Worm (Caenorhabditis elegans) whole organism, mixed stage, embryonic: ENCODE results near the gene rpl-37.

Experiments
- bed-3 ChIP-seq: fragments of 200-800 bp; sonication (Bioruptor generic); optimal IDR thresholded peaks from 3 replicates; lab custom pipeline; 2018; ENCODE audit warnings: mild to moderate bottlenecking, missing genetic modification characterization, moderate library complexity, missing compliant biosample characterization
- elt-1 ChIP-seq: sonication (generic microtip); optimal IDR thresholded peaks from 2 replicates; lab custom pipeline; 2017; ENCODE audit warnings: missing genetic modification characterization, mild to moderate bottlenecking, missing compliant biosample characterization, antibody characterized with exemption, moderate library complexity, borderline replicate concordance; ENCODE audit not compliant: insufficient read depth
- elt-3 ChIP-seq: fragments of 150-350 bp; optimal IDR thresholded peaks from 2 replicates; lab custom pipeline; 2014; ENCODE audit warnings: missing biosample characterization, missing genetic modification characterization
- lin-13 ChIP-seq: fragments of 150-350 bp; optimal IDR thresholded peaks from 2 replicates; lab custom pipeline; 2014; ENCODE audit warnings: missing biosample characterization, missing genetic modification characterization
- mls-2 ChIP-seq: sonication (generic microtip); optimal IDR thresholded peaks from 2 replicates; lab custom pipeline; 2016; ENCODE audit warnings: mild to moderate bottlenecking, missing genetic modification characterization, moderate library complexity, missing compliant biosample characterization
- nhr-12 ChIP-seq: fragments of 150-350 bp; optimal IDR thresholded peaks from 2 replicates; lab custom pipeline; 2014; ENCODE audit warnings: missing biosample characterization, missing genetic modification characterization
- nhr-237 ChIP-seq: fragments of 150-350 bp; optimal IDR thresholded peaks from 2 replicates; lab custom pipeline; 2014; ENCODE audit warnings: missing biosample characterization, missing genetic modification characterization
- pha-4 ChIP-seq: fragments of 150-350 bp; optimal IDR thresholded peaks from 2 replicates; lab custom pipeline; 2018; ENCODE audit warnings: missing biosample characterization, missing genetic modification reagents, missing genetic modification characterization
- snpc-4 ChIP-seq: fragments of 150-350 bp; optimal IDR thresholded peaks from 2 replicates; lab custom pipeline; 2014; ENCODE audit warnings: missing biosample characterization, missing genetic modification characterization
- sptf-1 ChIP-seq: sonication (generic microtip); optimal IDR thresholded peaks from 2 replicates; lab custom pipeline; 2017; ENCODE audit warnings: mild to moderate bottlenecking, missing genetic modification characterization, moderate library complexity, missing compliant biosample characterization
- unc-120 ChIP-seq: sonication (generic microtip); optimal IDR thresholded peaks from 2 replicates; lab custom pipeline; 2017; ENCODE audit warnings: missing genetic modification characterization, missing compliant biosample characterization; ENCODE audit not compliant: poor library complexity, severe bottlenecking
- unc-62 ChIP-seq: fragments of 150-350 bp; optimal IDR thresholded peaks from 2 replicates; lab custom pipeline; 2014; ENCODE audit warnings: missing biosample characterization, missing genetic modification reagents, missing genetic modification characterization

DNA sequence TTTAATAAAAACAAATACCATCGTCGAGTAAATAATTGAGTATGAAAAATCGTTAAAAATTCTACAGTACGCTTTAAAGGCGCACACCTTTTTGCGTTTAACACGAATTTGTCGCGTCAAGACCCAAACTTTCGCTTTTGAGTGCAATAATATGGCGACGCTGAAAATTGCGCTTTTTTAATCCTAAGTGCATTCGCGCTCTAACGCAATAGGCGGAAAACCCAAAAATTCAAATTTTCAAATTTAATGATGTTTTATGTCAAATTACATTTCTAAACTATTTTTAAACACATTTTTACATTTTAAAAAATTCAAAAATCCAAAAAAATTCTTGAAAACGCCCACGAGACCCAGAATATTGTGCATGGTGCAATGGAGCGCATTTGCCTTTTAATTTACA, 16.6 kb upstream of the rpl-37 start:
- no peak for TF ChIP-seq nhr-237 (tag; lab: Kevin White, UChicago)
- TF ChIP-seq elt-3: no peak
- TF ChIP-seq elt-1 (tag; lab: Kevin White, UChicago): no peak
- no peak for TF ChIP-seq pha-4 (tag; lab: Kevin White, UChicago)
- no peak for TF ChIP-seq lin-13 (tag; lab: Kevin White, UChicago)
- TF ChIP-seq sptf-1 (tag; lab: Kevin White, UChicago): no peak
- no peak for TF ChIP-seq unc-120 (tag; lab: Kevin White, UChicago)
- TF ChIP-seq snpc-4: no peak
- TF ChIP-seq unc-62 (GFP tag; lab: Kevin White, UChicago): no peak
- no peak for TF ChIP-seq nhr-12
- no peak for TF ChIP-seq mls-2 (tag; lab: Kevin White, UChicago)
- TF ChIP-seq bed-3: no peak
